Worm (Caenorhabditis elegans) whole organism, L3 larva: Measurements from ENCODE around the gene C10C5.7.

Experiments used
- ZK546.5 ChIP-seq: sonication (generic microtip); optimal IDR thresholded peaks from 2 replicates; lab custom pipeline; 2017; ENCODE audit warnings: missing biosample characterization, missing genetic modification characterization
- ama-1 ChIP-seq: fragments of 150-350 bp; optimal IDR thresholded peaks from 2 replicates; lab custom pipeline; 2018
- ceh-16 ChIP-seq: sonication (generic microtip); optimal IDR thresholded peaks from 2 replicates; lab custom pipeline; 2017; ENCODE audit warnings: missing biosample characterization, missing genetic modification characterization
- ceh-28 ChIP-seq: fragments of 150-350 bp; optimal IDR thresholded peaks from 2 replicates; lab custom pipeline; 2014; ENCODE audit warnings: missing biosample characterization, missing genetic modification reagents, missing genetic modification characterization
- daf-12 ChIP-seq: fragments of 150-350 bp; optimal IDR thresholded peaks from 2 replicates; lab custom pipeline; 2014; ENCODE audit warnings: missing biosample characterization, missing genetic modification reagents, missing genetic modification characterization
- egl-5 ChIP-seq: fragments of 150-350 bp; optimal IDR thresholded peaks from 2 replicates; lab custom pipeline; 2017; ENCODE audit warnings: missing biosample characterization, missing genetic modification reagents, missing genetic modification characterization, inconsistent platforms
- elt-1 ChIP-seq: fragments of 150-350 bp; optimal IDR thresholded peaks from 2 replicates; lab custom pipeline; 2014; ENCODE audit warnings: missing biosample characterization, missing genetic modification characterization
- elt-2 ChIP-seq: sonication (generic microtip); optimal IDR thresholded peaks from 2 replicates; lab custom pipeline; 2016; ENCODE audit warnings: missing genetic modification reagents, mild to moderate bottlenecking, missing genetic modification characterization, missing compliant biosample characterization
- elt-3 ChIP-seq, 3 experiments: fragments of 150-350 bp in 1 of 3; sonication (generic microtip) in 2 of 3; optimal IDR thresholded peaks; 2 replicates in 2 of 3; 4 replicates in 1 of 3; lab custom pipeline; 2014 to 2017; ENCODE audit warnings: missing biosample characterization in 3 of 3, missing genetic modification characterization in 3 of 3
- fkh-2 ChIP-seq: fragments of 150-350 bp; optimal IDR thresholded peaks from 2 replicates; lab custom pipeline; 2014; ENCODE audit warnings: missing biosample characterization, missing genetic modification reagents, missing genetic modification characterization
- fos-1 ChIP-seq: fragments of 150-350 bp; optimal IDR thresholded peaks from 2 replicates; lab custom pipeline; 2014; ENCODE audit warnings: missing biosample characterization, missing genetic modification characterization
- hmg-11 ChIP-seq: sonication (generic microtip); optimal IDR thresholded peaks from 2 replicates; lab custom pipeline; 2016; ENCODE audit warnings: missing genetic modification characterization, missing compliant biosample characterization
- jun-1 ChIP-seq: fragments of 150-350 bp; optimal IDR thresholded peaks from 2 replicates; lab custom pipeline; 2014; ENCODE audit warnings: missing biosample characterization, missing genetic modification reagents, missing genetic modification characterization
- lin-15B ChIP-seq: fragments of 150-350 bp; optimal IDR thresholded peaks from 2 replicates; lab custom pipeline; 2014; ENCODE audit warnings: missing biosample characterization, missing genetic modification characterization
- lsy-12 ChIP-seq: sonication (generic microtip); optimal IDR thresholded peaks from 2 replicates; lab custom pipeline; 2016; ENCODE audit warnings: mild to moderate bottlenecking, missing genetic modification characterization, missing compliant biosample characterization
- mml-1 ChIP-seq: fragments of 150-350 bp; sonication (generic microtip); optimal IDR thresholded peaks from 3 replicates; lab custom pipeline; 2014; ENCODE audit warnings: missing biosample characterization, missing genetic modification characterization
- nfya-1 ChIP-seq: sonication (generic microtip); optimal IDR thresholded peaks from 2 replicates; lab custom pipeline; 2017; ENCODE audit warnings: missing genetic modification characterization, mild to moderate bottlenecking, missing compliant biosample characterization, antibody characterized with exemption, moderate library complexity; ENCODE audit not compliant: insufficient read depth
- nhr-23 ChIP-seq: fragments of 150-350 bp; optimal IDR thresholded peaks from 2 replicates; lab custom pipeline; 2014; ENCODE audit warnings: missing biosample characterization, missing genetic modification reagents, missing genetic modification characterization
- nhr-237 ChIP-seq: fragments of 150-350 bp; optimal IDR thresholded peaks from 2 replicates; lab custom pipeline; 2014; ENCODE audit warnings: missing biosample characterization, missing genetic modification characterization
- nhr-25 ChIP-seq: sonication (generic microtip); optimal IDR thresholded peaks from 2 replicates; lab custom pipeline; 2017; ENCODE audit warnings: missing biosample characterization, missing genetic modification characterization
- nhr-43 ChIP-seq: sonication (generic microtip); optimal IDR thresholded peaks from 2 replicates; lab custom pipeline; 2016; ENCODE audit warnings: mild to moderate bottlenecking, missing genetic modification characterization, missing compliant biosample characterization; ENCODE audit not compliant: poor library complexity, severe bottlenecking
- nhr-67 ChIP-seq: fragments of 150-350 bp; optimal IDR thresholded peaks from 2 replicates; lab custom pipeline; 2014; ENCODE audit warnings: missing biosample characterization, missing genetic modification characterization
- nhr-77 ChIP-seq: fragments of 150-350 bp; optimal IDR thresholded peaks from 2 replicates; lab custom pipeline; 2014; ENCODE audit warnings: missing biosample characterization, missing genetic modification characterization
- pha-4 ChIP-seq: fragments of 150-350 bp; optimal IDR thresholded peaks from 2 replicates; lab custom pipeline; 2014; ENCODE audit warnings: missing biosample characterization, missing genetic modification reagents, missing genetic modification characterization
- pqm-1 ChIP-seq: fragments of 150-350 bp; optimal IDR thresholded peaks from 2 replicates; lab custom pipeline; 2017; ENCODE audit warnings: missing biosample characterization, missing genetic modification characterization, inconsistent platforms
- sea-2 ChIP-seq: fragments of 150-350 bp; sonication (generic microtip); optimal IDR thresholded peaks from 4 replicates; lab custom pipeline; 2014; ENCODE audit warnings: missing biosample characterization, missing genetic modification reagents, missing genetic modification characterization
- skn-1 ChIP-seq: fragments of 150-350 bp; optimal IDR thresholded peaks from 2 replicates; lab custom pipeline; 2014; ENCODE audit warnings: missing biosample characterization, missing genetic modification characterization
- snpc-4 ChIP-seq: fragments of 150-350 bp; optimal IDR thresholded peaks from 2 replicates; lab custom pipeline; 2014; ENCODE audit warnings: missing biosample characterization, missing genetic modification characterization
- tbx-2 ChIP-seq: sonication (generic microtip); optimal IDR thresholded peaks from 2 replicates; lab custom pipeline; 2016; ENCODE audit warnings: mild to moderate bottlenecking, missing genetic modification characterization, missing compliant biosample characterization
- unc-39 ChIP-seq: sonication (generic microtip); optimal IDR thresholded peaks from 4 replicates; lab custom pipeline; 2017; ENCODE audit warnings: missing biosample characterization, missing genetic modification characterization
- unc-62 ChIP-seq: fragments of 150-350 bp; sonication (generic microtip); optimal IDR thresholded peaks from 4 replicates; lab custom pipeline; 2014; ENCODE audit warnings: missing biosample characterization, missing genetic modification reagents, missing genetic modification characterization
- zag-1 ChIP-seq: fragments of 150-350 bp; optimal IDR thresholded peaks from 2 replicates; lab custom pipeline; 2014; ENCODE audit warnings: missing biosample characterization, missing genetic modification characterization
- ztf-11 ChIP-seq: fragments of 150-350 bp; optimal IDR thresholded peaks from 2 replicates; lab custom pipeline; 2014; ENCODE audit warnings: missing biosample characterization, missing genetic modification characterization

The C10C5.7 gene

ce11 chrIV:9374529-9374928 lies 10.4 kb upstream of the C10C5.7 start, which contains the start of gene C10C5.3:
Gene C10C5.3 (plus strand): TSS chrIV:9374829.
- no peak for TF ChIP-seq ZK546.5
- no peak for TF ChIP-seq sea-2 (GFP tag; lab: Kevin White, UChicago)
- no peak for TF ChIP-seq egl-5
- TF ChIP-seq snpc-4 (tag; lab: Kevin White, UChicago), result no peak
- no peak for TF ChIP-seq daf-12 (tag; lab: Kevin White, UChicago)
- no peak for TF ChIP-seq nhr-237 (tag; lab: Kevin White, UChicago)
- no peak for TF ChIP-seq elt-3 (tag; optimal IDR thresholded peaks at IDR 0.05; lab: Kevin White, UChicago)
- TF ChIP-seq lin-15B, result no peak
- no peak for TF ChIP-seq nhr-25 (tag; lab: Kevin White, UChicago)
- TF ChIP-seq nhr-77, result no peak
- no peak for TF ChIP-seq nhr-43
- TF ChIP-seq ceh-16 (tag; lab: Kevin White, UChicago), result no peak
- TF ChIP-seq unc-62 (GFP tag; lab: Kevin White, UChicago), result no peak
- no peak for TF ChIP-seq nhr-23 (tag; lab: Kevin White, UChicago)
- TF ChIP-seq mml-1 (tag; lab: Kevin White, UChicago), result no peak
- no peak for TF ChIP-seq pha-4
- no peak for TF ChIP-seq nhr-67

- TF ChIP-seq nhr-23 (tag; lab: Kevin White, UChicago), result peak; percentile 22
- peak; percentile 25 for TF ChIP-seq nhr-43
- no peak for TF ChIP-seq elt-1
- TF ChIP-seq tbx-2 (tag; lab: Kevin White, UChicago), result no peak
- no peak for TF ChIP-seq ztf-11
- peak in 2 of 3 experiments; percentile 11 to 88 for TF ChIP-seq elt-3 (tag; optimal IDR thresholded peaks at IDR 0.05; lab: Kevin White, UChicago)
- peak; percentile 47 for TF ChIP-seq nhr-25 (tag; lab: Kevin White, UChicago)
- TF ChIP-seq ceh-16 (tag; lab: Kevin White, UChicago), result no peak
- no peak for TF ChIP-seq nfya-1 (tag; lab: Kevin White, UChicago)
- TF ChIP-seq unc-39 (tag; lab: Kevin White, UChicago), result no peak
- TF ChIP-seq unc-62 (GFP tag; lab: Kevin White, UChicago), result no peak
- TF ChIP-seq, all 47 proteins: peak for 4
Measured at ce11 chrIV:9376550-9376949, 8.4 kb upstream of the C10C5.7 start.

DNA sequence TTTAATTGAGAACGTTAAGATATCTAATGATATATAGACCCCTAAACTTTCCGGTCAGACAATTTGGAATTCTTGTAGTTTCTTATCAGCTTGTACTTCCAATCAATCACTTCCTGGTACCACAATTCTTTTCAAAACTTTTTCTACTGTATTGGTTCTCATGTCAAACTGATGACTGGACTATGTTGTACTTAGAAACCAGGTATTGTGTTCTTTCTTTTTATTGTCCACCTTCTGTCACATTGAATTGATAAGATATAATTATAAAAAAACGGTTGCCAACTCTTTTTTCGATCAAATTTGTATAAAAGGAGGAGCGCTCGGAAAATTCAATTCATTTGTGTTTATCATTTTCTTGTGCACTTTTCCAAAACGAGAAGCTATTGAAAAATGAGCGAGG lies 6.7 kb upstream of the C10C5.7 start, which contains the start of gene C10C5.4:
Gene C10C5.4 (plus strand): TSS at position 281 of the 400 bp plus-strand sequence.
- TF ChIP-seq pha-4, result no peak
- TF ChIP-seq elt-2, result peak; percentile 42

- TF ChIP-seq nhr-67, result no peak
- TF ChIP-seq lsy-12 (tag; lab: Kevin White, UChicago), result no peak
- TF ChIP-seq zag-1 (tag; lab: Kevin White, UChicago), result no peak
- no peak for TF ChIP-seq pha-4
- TF ChIP-seq nhr-43, result no peak
- TF ChIP-seq nhr-77, result no peak
- TF ChIP-seq fkh-2 (tag; lab: Kevin White, UChicago), result no peak
- no peak for TF ChIP-seq elt-3 (tag; optimal IDR thresholded peaks at IDR 0.05; lab: Kevin White, UChicago)
Measured at ce11 chrIV:9381136-9381535, 3.8 kb upstream of the C10C5.7 start, which contains the start of gene C10C5.5. Gene C10C5.5 (plus strand): TSS chrIV:9381436.

- TF ChIP-seq pqm-1 (tag; lab: Kevin White, UChicago) (peak; percentile 3), fos-1 (tag; lab: Kevin White, UChicago) (no peak), jun-1 (tag; lab: Kevin White, UChicago) (peak; percentile 15), ZK546.5 (no peak), ztf-11 (no peak), pha-4 (peak; percentile 68), nhr-25 (tag; lab: Kevin White, UChicago) (peak; percentile 26), skn-1 (peak; percentile 50), lin-15B (peak; percentile 70), ceh-28 (tag; lab: Kevin White, UChicago) (peak; percentile 28), elt-2 (peak; percentile 9), ama-1 (lab: Kevin White, UChicago) (no peak), tbx-2 (tag; lab: Kevin White, UChicago) (no peak), hmg-11 (tag; lab: Kevin White, UChicago) (peak; percentile 55), nhr-23 (tag; lab: Kevin White, UChicago) (peak; percentile 26), egl-5 (peak; percentile 47)
Measured at ce11 chrIV:9386038-9386437, 1.1 kb downstream of the C10C5.7 start, which contains the start of gene daf-15. Gene daf-15 (plus strand): TSS chrIV:9386208.
